Worm (Caenorhabditis elegans) whole organism, L1 larva: ENCODE measurements around the gene H28G03.3.

Experiments
- C04F5.9 ChIP-seq: sonication (generic microtip); optimal IDR thresholded peaks from 2 replicates; lab custom pipeline; 2016; ENCODE audit warnings: missing genetic modification characterization, missing compliant biosample characterization
- F16B12.6 ChIP-seq: fragments of 150-350 bp; optimal IDR thresholded peaks from 2 replicates; lab custom pipeline; 2014; ENCODE audit warnings: missing biosample characterization, missing genetic modification characterization
- aha-1 ChIP-seq: fragments of 150-350 bp; optimal IDR thresholded peaks from 2 replicates; lab custom pipeline; 2014; ENCODE audit warnings: missing biosample characterization, missing genetic modification characterization
- ceh-8 ChIP-seq: fragments of 200-800 bp; sonication (Bioruptor generic); optimal IDR thresholded peaks from 2 replicates; lab custom pipeline; 2018; ENCODE audit warnings: mild to moderate bottlenecking, missing genetic modification characterization, moderate library complexity, missing compliant biosample characterization
- ceh-82 ChIP-seq, 3 experiments: fragments of 150-350 bp in 1 of 3; sonication (generic microtip) in 2 of 3; optimal IDR thresholded peaks; 2 replicates each; lab custom pipeline; 2014 to 2017; ENCODE audit warnings: missing biosample characterization in 3 of 3, missing genetic modification characterization in 3 of 3
- ceh-88 ChIP-seq: fragments of 200-800 bp; sonication (Bioruptor generic); IDR thresholded peaks from 2 replicates; pipeline ENCODE4 v1.3.6; 2022; ENCODE audit warnings: missing genetic modification characterization, missing compliant biosample characterization
- ceh-90 ChIP-seq: sonication (generic microtip); optimal IDR thresholded peaks from 2 replicates; lab custom pipeline; 2016; ENCODE audit warnings: missing genetic modification characterization, missing compliant biosample characterization
- dpl-1 ChIP-seq, 3 experiments: fragments of 150-350 bp in 2 of 3; sonication (generic microtip) in 1 of 3; optimal IDR thresholded peaks; 2 replicates each; lab custom pipeline; 2014 to 2017; ENCODE audit warnings: missing biosample characterization in 3 of 3, missing genetic modification characterization in 3 of 3, missing genetic modification reagents in 3 of 3
- dsc-1 ChIP-seq: sonication (generic microtip); optimal IDR thresholded peaks from 2 replicates; lab custom pipeline; 2016; ENCODE audit warnings: mild to moderate bottlenecking, missing genetic modification characterization, missing compliant biosample characterization
- efl-3 ChIP-seq: fragments of 200-800 bp; sonication (Bioruptor generic); optimal IDR thresholded peaks from 2 replicates; lab custom pipeline; 2018; ENCODE audit warnings: mild to moderate bottlenecking, missing genetic modification characterization, missing compliant biosample characterization
- egl-13 ChIP-seq: sonication (generic microtip); optimal IDR thresholded peaks from 2 replicates; lab custom pipeline; 2016; ENCODE audit warnings: missing genotype, missing genetic modification reagents, missing genetic modification characterization, missing compliant biosample characterization
- elt-3 ChIP-seq, 6 experiments: fragments of 150-350 bp in 1 of 6; sonication (generic microtip); optimal IDR thresholded peaks; 2 replicates each; lab custom pipeline; 2017 to 2018; ENCODE audit warnings: missing biosample characterization in 6 of 6, missing genetic modification characterization in 6 of 6, inconsistent platforms in 1 of 6
- fkh-10 ChIP-seq: sonication (generic microtip); optimal IDR thresholded peaks from 2 replicates; lab custom pipeline; 2017; ENCODE audit warnings: missing biosample characterization, missing genetic modification reagents, missing genetic modification characterization
- fkh-4 ChIP-seq: sonication (generic microtip); optimal IDR thresholded peaks from 2 replicates; lab custom pipeline; 2016; ENCODE audit warnings: missing compliant biosample characterization, missing genetic modification characterization, borderline replicate concordance
- fkh-8 ChIP-seq: sonication (generic microtip); optimal IDR thresholded peaks from 2 replicates; lab custom pipeline; 2016; ENCODE audit warnings: mild to moderate bottlenecking, missing genetic modification characterization, missing compliant biosample characterization
- grh-1 ChIP-seq: fragments of 200-800 bp; sonication (Bioruptor generic); IDR thresholded peaks from 2 replicates; pipeline ENCODE4 v1.3.6; 2022; ENCODE audit warnings: missing genetic modification reagents, missing genetic modification characterization, missing compliant biosample characterization
- hpl-2 ChIP-seq: fragments of 150-350 bp; optimal IDR thresholded peaks from 2 replicates; lab custom pipeline; 2014; ENCODE audit warnings: missing biosample characterization, missing genetic modification reagents, missing genetic modification characterization
- irx-1 ChIP-seq: sonication (generic microtip); optimal IDR thresholded peaks from 2 replicates; lab custom pipeline; 2016; ENCODE audit warnings: missing genetic modification characterization, missing compliant biosample characterization
- jun-1 ChIP-seq: fragments of 150-350 bp; optimal IDR thresholded peaks from 2 replicates; lab custom pipeline; 2014; ENCODE audit warnings: missing biosample characterization, missing genetic modification reagents, missing genetic modification characterization
- lin-14 ChIP-seq: fragments of 200-800 bp; sonication (Bioruptor generic); optimal IDR thresholded peaks from 2 replicates; lab custom pipeline; 2018; ENCODE audit warnings: mild to moderate bottlenecking, missing genetic modification characterization, moderate library complexity, missing compliant biosample characterization
- lin-39 ChIP-seq: fragments of 150-350 bp; optimal IDR thresholded peaks from 2 replicates; lab custom pipeline; 2014; ENCODE audit warnings: missing biosample characterization, missing genetic modification reagents, missing genetic modification characterization
- lsy-2 ChIP-seq, 2 experiments: fragments of 150-350 bp; optimal IDR thresholded peaks; 2 replicates each; lab custom pipeline; 2014; ENCODE audit warnings: missing biosample characterization in 2 of 2, missing genetic modification characterization in 2 of 2
- mdl-1 ChIP-seq, 2 experiments: fragments of 150-350 bp; optimal IDR thresholded peaks; 2 replicates each; lab custom pipeline; 2014 to 2017; ENCODE audit warnings: missing biosample characterization in 2 of 2, missing genetic modification characterization in 2 of 2, inconsistent platforms in 1 of 2
- mep-1 ChIP-seq: fragments of 150-350 bp; optimal IDR thresholded peaks from 2 replicates; lab custom pipeline; 2014; ENCODE audit warnings: missing biosample characterization, missing genetic modification characterization
- nhr-11 ChIP-seq: fragments of 150-350 bp; optimal IDR thresholded peaks from 2 replicates; lab custom pipeline; 2014; ENCODE audit warnings: missing biosample characterization, missing genetic modification characterization
- nhr-12 ChIP-seq: sonication (generic microtip); optimal IDR thresholded peaks from 2 replicates; lab custom pipeline; 2017; ENCODE audit warnings: missing biosample characterization, missing genetic modification characterization
- nhr-19 ChIP-seq: fragments of 200-800 bp; sonication (Bioruptor generic); conservative IDR thresholded peaks from 2 replicates; pipeline ENCODE4 v1.3.6; 2022; ENCODE audit warnings: missing genetic modification characterization, missing compliant biosample characterization
- nhr-28 ChIP-seq: fragments of 150-350 bp; optimal IDR thresholded peaks from 2 replicates; lab custom pipeline; 2014; ENCODE audit warnings: missing biosample characterization, missing genetic modification characterization
- nhr-47 ChIP-seq: sonication (generic microtip); optimal IDR thresholded peaks from 2 replicates; lab custom pipeline; 2016; ENCODE audit warnings: mild to moderate bottlenecking, missing genetic modification characterization, moderate library complexity, missing compliant biosample characterization
- nhr-77 ChIP-seq: fragments of 150-350 bp; optimal IDR thresholded peaks from 2 replicates; lab custom pipeline; 2014; ENCODE audit warnings: missing biosample characterization, missing genetic modification characterization
- nhr-84 ChIP-seq: sonication (generic microtip); optimal IDR thresholded peaks from 2 replicates; lab custom pipeline; 2017; ENCODE audit warnings: missing biosample characterization, missing genetic modification characterization
- nhr-85 ChIP-seq: sonication (generic microtip); peaks from one replicate; lab custom pipeline; 2016; ENCODE audit warnings: missing genetic modification characterization, inconsistent platforms, missing compliant biosample characterization
- pqm-1 ChIP-seq: sonication (generic microtip); optimal IDR thresholded peaks from 3 replicates; lab custom pipeline; 2017; ENCODE audit warnings: missing biosample characterization, missing genetic modification characterization
- rnt-1 ChIP-seq: sonication (generic microtip); optimal IDR thresholded peaks from 2 replicates; lab custom pipeline; 2016; ENCODE audit warnings: mild to moderate bottlenecking, missing genetic modification characterization, moderate library complexity, missing compliant biosample characterization
- skn-1 ChIP-seq: fragments of 150-350 bp; optimal IDR thresholded peaks from 2 replicates; lab custom pipeline; 2014; ENCODE audit warnings: missing biosample characterization, missing genetic modification characterization
- snpc-4 ChIP-seq: fragments of 150-350 bp; optimal IDR thresholded peaks from 2 replicates; lab custom pipeline; 2014; ENCODE audit warnings: missing biosample characterization, missing genetic modification characterization
- sptf-1 ChIP-seq: fragments of 150-350 bp; optimal IDR thresholded peaks from 2 replicates; lab custom pipeline; 2014; ENCODE audit warnings: missing biosample characterization, missing genetic modification characterization
- swsn-7 ChIP-seq: sonication (generic microtip); optimal IDR thresholded peaks from 2 replicates; lab custom pipeline; 2016; ENCODE audit warnings: missing genetic modification characterization, missing compliant biosample characterization
- tbx-2 ChIP-seq: sonication (generic microtip); optimal IDR thresholded peaks from 2 replicates; lab custom pipeline; 2016; ENCODE audit warnings: missing genetic modification characterization, missing compliant biosample characterization
- tlp-1 ChIP-seq: fragments of 150-350 bp; optimal IDR thresholded peaks from 2 replicates; lab custom pipeline; 2014; ENCODE audit warnings: missing biosample characterization, missing genetic modification characterization
- unc-62 ChIP-seq: fragments of 150-350 bp; optimal IDR thresholded peaks from 2 replicates; lab custom pipeline; 2014; ENCODE audit warnings: missing biosample characterization, missing genetic modification reagents, missing genetic modification characterization
- unc-86 ChIP-seq: sonication (generic microtip); optimal IDR thresholded peaks from 2 replicates; lab custom pipeline; 2016; ENCODE audit warnings: missing genetic modification characterization, missing compliant biosample characterization
- vab-15 ChIP-seq: sonication (generic microtip); optimal IDR thresholded peaks from 2 replicates; lab custom pipeline; 2017; ENCODE audit warnings: missing genotype, mild to moderate bottlenecking, missing genetic modification characterization, missing compliant biosample characterization
- ztf-11 ChIP-seq, 2 experiments: sonication (generic microtip); optimal IDR thresholded peaks; 2 replicates each; lab custom pipeline; 2016 to 2017; ENCODE audit warnings: missing genetic modification characterization in 2 of 2, missing biosample characterization in 1 of 2, missing compliant biosample characterization in 1 of 2

The H28G03.3 gene

DNA sequence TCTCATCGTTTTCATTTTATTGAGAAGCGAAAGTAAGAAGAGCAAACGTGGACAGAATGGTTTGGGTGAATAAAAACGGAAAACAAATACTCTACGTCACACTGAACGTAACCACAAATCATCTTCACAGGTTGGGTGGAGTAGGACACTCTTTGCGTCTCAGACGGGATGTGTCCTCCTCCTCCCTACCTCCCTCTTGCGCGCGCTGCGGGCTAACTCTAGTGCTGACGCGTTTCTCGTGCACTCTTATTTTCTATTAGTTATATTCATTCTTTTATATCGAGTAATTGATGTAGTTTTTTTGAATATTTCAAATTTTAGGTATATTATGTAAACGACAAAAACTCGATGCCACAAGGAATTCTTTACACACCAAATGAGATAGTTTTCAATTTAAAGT is 17.9 kb upstream of the H28G03.3 start, which contains the start of gene Y34B4A.7 (continued):
- TF ChIP-seq fkh-8 (tag; lab: Kevin White, UChicago) = peak; percentile 41
- peak; percentile 75 to 80 for TF ChIP-seq lsy-2 (tag; optimal IDR thresholded peaks at IDR 0.05; lab: Kevin White, UChicago)
- TF ChIP-seq pqm-1 (tag; lab: Kevin White, UChicago) = no peak
- no peak for TF ChIP-seq vab-15 (tag; lab: Kevin White, UChicago)
- TF ChIP-seq jun-1 (tag; lab: Kevin White, UChicago) = peak; percentile 5
- TF ChIP-seq nhr-12 (tag; lab: Kevin White, UChicago) = no peak
- no peak for TF ChIP-seq sptf-1 (tag; lab: Kevin White, UChicago)
- TF ChIP-seq egl-13 (tag; lab: Kevin White, UChicago) = peak; percentile 53
- TF ChIP-seq ztf-11 (tag; optimal IDR thresholded peaks at IDR 0.05; lab: Kevin White, UChicago) = peak in 1 of 2 experiments; percentile 53
- peak; percentile 8 to 70 (median 55) for TF ChIP-seq dpl-1 (GFP tag; optimal IDR thresholded peaks at IDR 0.05; lab: Kevin White, UChicago)
- no peak for TF ChIP-seq fkh-10
- no peak for TF ChIP-seq C04F5.9
- TF ChIP-seq swsn-7 (tag; lab: Kevin White, UChicago) = peak; percentile 81
- TF ChIP-seq grh-1 (GFP tag; lab: Robert Waterston, UW) = peak; percentile 49
- TF ChIP-seq nhr-85 (tag; lab: Kevin White, UChicago) = peak; percentile 89
- peak; percentile 75 for TF ChIP-seq nhr-19
- peak in 1 of 6 experiments; percentile 79 for TF ChIP-seq elt-3 (tag; optimal IDR thresholded peaks at IDR 0.05; lab: Kevin White, UChicago)
- no peak for TF ChIP-seq ceh-90 (tag; lab: Kevin White, UChicago)
- peak; percentile 55 to 70 (median 68) for TF ChIP-seq ceh-82 (tag; optimal IDR thresholded peaks at IDR 0.05; lab: Kevin White, UChicago)
- TF ChIP-seq nhr-28 (tag; lab: Kevin White, UChicago) = no peak
- peak; percentile 42 for TF ChIP-seq ceh-8 (GFP tag; lab: Kevin White, UChicago)
- TF ChIP-seq lin-14 (GFP tag; lab: Kevin White, UChicago) = peak; percentile 92
- no peak for TF ChIP-seq ceh-88 (GFP tag; lab: Robert Waterston, UW)
- TF ChIP-seq tlp-1 (tag; lab: Kevin White, UChicago) = no peak
- TF ChIP-seq rnt-1 (tag; lab: Kevin White, UChicago) = peak; percentile 72
- TF ChIP-seq efl-3 = no peak
- TF ChIP-seq unc-86 = peak; percentile 65
- TF ChIP-seq nhr-47 (tag; lab: Kevin White, UChicago) = peak; percentile 81
- TF ChIP-seq irx-1 (tag; lab: Kevin White, UChicago) = peak; percentile 59
- TF ChIP-seq snpc-4 = peak; percentile 45
- TF ChIP-seq unc-62 (GFP tag; lab: Kevin White, UChicago) = no peak
- peak; percentile 16 for TF ChIP-seq nhr-11 (tag; lab: Kevin White, UChicago)
- TF ChIP-seq F16B12.6 (tag; lab: Kevin White, UChicago) = peak; percentile 32
- TF ChIP-seq mep-1 (tag; lab: Kevin White, UChicago) = peak; percentile 83
- no peak for TF ChIP-seq fkh-4 (tag; lab: Kevin White, UChicago)
- TF ChIP-seq dsc-1 = peak; percentile 11
- TF ChIP-seq lin-39 (tag; lab: Kevin White, UChicago) = peak; percentile 13
- TF ChIP-seq aha-1 (tag; lab: Kevin White, UChicago) = no peak
- peak; percentile 43 for TF ChIP-seq skn-1 (tag; lab: Kevin White, UChicago)
- TF ChIP-seq mdl-1 (tag; optimal IDR thresholded peaks at IDR 0.05; lab: Kevin White, UChicago) = no peak
- TF ChIP-seq nhr-84 (tag; lab: Kevin White, UChicago) = no peak
- TF ChIP-seq nhr-77 (tag; lab: Kevin White, UChicago) = no peak
- TF ChIP-seq tbx-2 (tag; lab: Kevin White, UChicago) = peak; percentile 74
- no peak for TF ChIP-seq hpl-2
- TF ChIP-seq, all 84 proteins: peak for 38
